Fruit fly (Drosophila melanogaster) whole organism, wandering third instar larva: ENCODE data around the gene CG10663.

Experiments
- CG9705 ChIP-seq: fragments of 200-800 bp; sonication (Bioruptor generic); optimal IDR thresholded peaks from 2 replicates; lab custom pipeline; 2018; ENCODE audit warnings: missing biosample characterization, mild to moderate bottlenecking, missing genetic modification characterization
- h ChIP-seq: fragments of 200-800 bp; sonication (Bioruptor generic); optimal IDR thresholded peaks from 3 replicates; lab custom pipeline; 2016; ENCODE audit warnings: missing biosample characterization, mild to moderate bottlenecking, missing genetic modification characterization
- pan ChIP-seq: fragments of >200 bp; optimal IDR thresholded peaks from 2 replicates; lab custom pipeline; 2017
- woc ChIP-seq: sonication (Bioruptor generic); optimal IDR thresholded peaks from 2 replicates; lab custom pipeline; 2016; ENCODE audit warnings: missing biosample characterization, mild to moderate bottlenecking, missing genetic modification characterization

DNA sequence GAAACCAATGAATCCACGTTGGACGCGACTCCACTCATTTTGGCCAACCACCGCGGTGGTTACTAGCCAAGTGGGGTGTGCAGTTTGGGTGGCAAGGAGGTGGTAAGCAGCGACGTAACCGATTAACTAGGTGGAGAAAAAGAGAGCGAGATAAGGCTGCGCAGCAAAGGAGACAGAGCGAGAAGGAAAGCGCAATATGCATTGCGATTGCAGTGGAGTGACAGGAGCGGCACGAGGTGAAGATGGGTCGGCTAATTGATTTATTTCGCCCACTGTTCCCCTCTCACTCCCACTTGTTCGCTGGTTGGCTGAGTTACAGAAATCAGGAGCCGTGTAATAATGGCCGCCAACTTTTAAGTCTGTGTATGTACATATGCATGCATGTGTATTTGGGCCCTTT is 51.1 kb downstream of the CG10663 start:
- TF ChIP-seq CG9705 (GFP tag; lab: Kevin White, UChicago), result no peak
- TF ChIP-seq pan (lab: Kevin White, UChicago), result no peak
- TF ChIP-seq h (GFP tag; lab: Kevin White, UChicago), result no peak
- TF ChIP-seq woc (GFP tag; lab: Kevin White, UChicago), result no peak
